Worm (Caenorhabditis elegans): ENCODE results near the gene T24C12.1.

DNA sequence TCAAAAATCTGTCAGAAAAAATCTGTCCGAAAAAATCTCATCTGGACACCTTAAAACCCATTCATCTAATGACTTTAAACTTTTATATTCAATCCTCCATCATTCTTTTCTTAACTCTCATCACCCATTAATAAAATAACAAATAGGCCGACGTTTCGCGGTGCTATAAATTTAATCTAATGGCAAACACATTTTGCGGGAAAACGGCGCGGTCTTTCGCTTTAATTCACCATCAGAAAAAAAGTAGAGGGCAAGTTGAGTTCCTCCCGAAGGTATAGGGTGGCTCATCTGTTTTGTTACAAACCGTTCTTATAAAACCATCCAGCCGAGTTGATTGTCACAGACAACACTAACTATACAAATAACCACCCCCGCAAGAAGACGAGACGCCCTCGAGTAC, 8.5 kb upstream of the T24C12.1 start:
- TF ChIP-seq fkh-2 (tag; optimal IDR thresholded peaks at IDR 0.05) (no peak), aly-2 (tag; optimal IDR thresholded peaks at IDR 0.05) (no peak), lin-39 (tag; optimal IDR thresholded peaks at IDR 0.05) (no peak), nhr-77 (tag; optimal IDR thresholded peaks at IDR 0.05) (no peak), eor-1 (tag; optimal IDR thresholded peaks at IDR 0.05) (no peak), unc-62 (GFP tag; optimal IDR thresholded peaks at IDR 0.05) (no peak), ama-1 (optimal IDR thresholded peaks at IDR 0.05) (no peak), nhr-25 (tag; optimal IDR thresholded peaks at IDR 0.05) (no peak), snpc-4 (tag; optimal IDR thresholded peaks at IDR 0.05) (no peak), pqm-1 (tag; optimal IDR thresholded peaks at IDR 0.05) (no peak), ztf-11 (tag; optimal IDR thresholded peaks at IDR 0.05) (no peak), unc-39 (tag; optimal IDR thresholded peaks at IDR 0.05) (no peak), ceh-16 (tag; optimal IDR thresholded peaks at IDR 0.05) (no peak), ceh-82 (tag; optimal IDR thresholded peaks at IDR 0.05) (no peak)

All from whole organism, L3 larva.